Worm (Caenorhabditis elegans) whole organism, L1 larva: ENCODE data around the gene set-22.

Source experiments
- C04F5.9 ChIP-seq: sonication (generic microtip); optimal IDR thresholded peaks from 2 replicates; lab custom pipeline; 2016; ENCODE audit warnings: missing genetic modification characterization, missing compliant biosample characterization
- C34B4.2 ChIP-seq: sonication (generic microtip); optimal IDR thresholded peaks from 2 replicates; lab custom pipeline; 2017; ENCODE audit warnings: mild to moderate bottlenecking, missing genetic modification characterization, missing compliant biosample characterization
- aha-1 ChIP-seq: fragments of 150-350 bp; optimal IDR thresholded peaks from 2 replicates; lab custom pipeline; 2014; ENCODE audit warnings: missing biosample characterization, missing genetic modification characterization
- alr-1 ChIP-seq: fragments of 200-800 bp; sonication (Bioruptor generic); optimal IDR thresholded peaks from 2 replicates; lab custom pipeline; 2018; ENCODE audit warnings: borderline replicate concordance, mild to moderate bottlenecking, missing genetic modification characterization, missing compliant biosample characterization
- aly-2 ChIP-seq: fragments of 150-350 bp; optimal IDR thresholded peaks from 2 replicates; lab custom pipeline; 2014; ENCODE audit warnings: missing biosample characterization, missing genetic modification characterization
- blmp-1 ChIP-seq: fragments of 150-350 bp; optimal IDR thresholded peaks from 2 replicates; lab custom pipeline; 2014; ENCODE audit warnings: missing biosample characterization, missing genetic modification characterization
- ceh-63 ChIP-seq: fragments of 200-800 bp; sonication (Bioruptor generic); optimal IDR thresholded peaks from 2 replicates; lab custom pipeline; 2018; ENCODE audit warnings: mild to moderate bottlenecking, missing genetic modification characterization, missing compliant biosample characterization
- ceh-8 ChIP-seq: fragments of 200-800 bp; sonication (Bioruptor generic); optimal IDR thresholded peaks from 2 replicates; lab custom pipeline; 2018; ENCODE audit warnings: mild to moderate bottlenecking, missing genetic modification characterization, moderate library complexity, missing compliant biosample characterization
- ceh-82 ChIP-seq, 3 experiments: fragments of 150-350 bp in 1 of 3; sonication (generic microtip) in 2 of 3; optimal IDR thresholded peaks; 2 replicates each; lab custom pipeline; 2014 to 2017; ENCODE audit warnings: missing biosample characterization in 3 of 3, missing genetic modification characterization in 3 of 3
- ceh-88 ChIP-seq: fragments of 200-800 bp; sonication (Bioruptor generic); IDR thresholded peaks from 2 replicates; pipeline ENCODE4 v1.3.6; 2022; ENCODE audit warnings: missing genetic modification characterization, missing compliant biosample characterization
- ceh-90 ChIP-seq: sonication (generic microtip); optimal IDR thresholded peaks from 2 replicates; lab custom pipeline; 2016; ENCODE audit warnings: missing genetic modification characterization, missing compliant biosample characterization
- ces-1 ChIP-seq: fragments of 150-350 bp; optimal IDR thresholded peaks from 2 replicates; lab custom pipeline; 2014; ENCODE audit warnings: missing biosample characterization, missing genetic modification reagents, missing genetic modification characterization
- efl-1 ChIP-seq, 4 experiments: fragments of 150-350 bp; optimal IDR thresholded peaks in 3 of 4; peaks in 1 of 4; 1 replicate in 1 of 4; 2 replicates in 3 of 4; lab custom pipeline; 2014; ENCODE audit warnings: missing biosample characterization in 2 of 4, missing genetic modification characterization in 2 of 4, missing genetic modification reagents in 2 of 4
- efl-3 ChIP-seq: fragments of 200-800 bp; sonication (Bioruptor generic); optimal IDR thresholded peaks from 2 replicates; lab custom pipeline; 2018; ENCODE audit warnings: mild to moderate bottlenecking, missing genetic modification characterization, missing compliant biosample characterization
- egl-13 ChIP-seq: sonication (generic microtip); optimal IDR thresholded peaks from 2 replicates; lab custom pipeline; 2016; ENCODE audit warnings: missing genotype, missing genetic modification reagents, missing genetic modification characterization, missing compliant biosample characterization
- egl-27 ChIP-seq, 2 experiments: fragments of 150-350 bp in 1 of 2; sonication (generic microtip); optimal IDR thresholded peaks; 3 replicates each; lab custom pipeline; 2017 to 2018; ENCODE audit warnings: missing biosample characterization in 2 of 2, missing genetic modification characterization in 2 of 2, missing genetic modification reagents in 2 of 2
- ets-5 ChIP-seq: fragments of 200-800 bp; sonication (Bioruptor generic); IDR thresholded peaks from 2 replicates; pipeline ENCODE4 v1.3.6; 2022; ENCODE audit warnings: missing genetic modification characterization, missing compliant biosample characterization
- fos-1 ChIP-seq: fragments of 150-350 bp; optimal IDR thresholded peaks from 2 replicates; lab custom pipeline; 2014; ENCODE audit warnings: missing biosample characterization, missing genetic modification characterization
- hpl-2 ChIP-seq: fragments of 150-350 bp; optimal IDR thresholded peaks from 2 replicates; lab custom pipeline; 2014; ENCODE audit warnings: missing biosample characterization, missing genetic modification reagents, missing genetic modification characterization
- irx-1 ChIP-seq: sonication (generic microtip); optimal IDR thresholded peaks from 2 replicates; lab custom pipeline; 2016; ENCODE audit warnings: missing genetic modification characterization, missing compliant biosample characterization
- jun-1 ChIP-seq: fragments of 150-350 bp; optimal IDR thresholded peaks from 2 replicates; lab custom pipeline; 2014; ENCODE audit warnings: missing biosample characterization, missing genetic modification reagents, missing genetic modification characterization
- lin-14 ChIP-seq: fragments of 200-800 bp; sonication (Bioruptor generic); optimal IDR thresholded peaks from 2 replicates; lab custom pipeline; 2018; ENCODE audit warnings: mild to moderate bottlenecking, missing genetic modification characterization, moderate library complexity, missing compliant biosample characterization
- lin-15B ChIP-seq: fragments of 150-350 bp; sonication (generic microtip); optimal IDR thresholded peaks from 3 replicates; lab custom pipeline; 2014; ENCODE audit warnings: missing biosample characterization, missing genetic modification characterization
- lir-3 ChIP-seq: sonication (generic microtip); optimal IDR thresholded peaks from 2 replicates; lab custom pipeline; 2016; ENCODE audit warnings: mild to moderate bottlenecking, missing genetic modification characterization, moderate library complexity, missing compliant biosample characterization; ENCODE audit not compliant: poor library complexity
- mef-2 ChIP-seq: fragments of 150-350 bp; optimal IDR thresholded peaks from 2 replicates; lab custom pipeline; 2014; ENCODE audit warnings: missing biosample characterization, missing genetic modification characterization
- nhr-11 ChIP-seq: fragments of 150-350 bp; optimal IDR thresholded peaks from 2 replicates; lab custom pipeline; 2014; ENCODE audit warnings: missing biosample characterization, missing genetic modification characterization
- nhr-19 ChIP-seq: fragments of 200-800 bp; sonication (Bioruptor generic); conservative IDR thresholded peaks from 2 replicates; pipeline ENCODE4 v1.3.6; 2022; ENCODE audit warnings: missing genetic modification characterization, missing compliant biosample characterization
- nhr-47 ChIP-seq: sonication (generic microtip); optimal IDR thresholded peaks from 2 replicates; lab custom pipeline; 2016; ENCODE audit warnings: mild to moderate bottlenecking, missing genetic modification characterization, moderate library complexity, missing compliant biosample characterization
- nhr-76 ChIP-seq: sonication (generic microtip); optimal IDR thresholded peaks from 2 replicates; lab custom pipeline; 2017; ENCODE audit warnings: missing biosample characterization, missing genetic modification characterization
- nhr-84 ChIP-seq: sonication (generic microtip); optimal IDR thresholded peaks from 2 replicates; lab custom pipeline; 2017; ENCODE audit warnings: missing biosample characterization, missing genetic modification characterization
- nhr-90 ChIP-seq: sonication (generic microtip); optimal IDR thresholded peaks from 2 replicates; lab custom pipeline; 2016; ENCODE audit warnings: mild to moderate bottlenecking, missing genetic modification characterization, missing compliant biosample characterization; ENCODE audit not compliant: poor library complexity
- pag-3 ChIP-seq: sonication (generic microtip); optimal IDR thresholded peaks from 2 replicates; lab custom pipeline; 2017; ENCODE audit warnings: missing genetic modification characterization, mild to moderate bottlenecking, missing compliant biosample characterization, antibody characterized with exemption, borderline replicate concordance; ENCODE audit not compliant: insufficient read depth
- skn-1 ChIP-seq: fragments of 150-350 bp; optimal IDR thresholded peaks from 2 replicates; lab custom pipeline; 2014; ENCODE audit warnings: missing biosample characterization, missing genetic modification characterization
- snpc-4 ChIP-seq: fragments of 150-350 bp; optimal IDR thresholded peaks from 2 replicates; lab custom pipeline; 2014; ENCODE audit warnings: missing biosample characterization, missing genetic modification characterization
- snu-23 ChIP-seq: sonication (generic microtip); optimal IDR thresholded peaks from 2 replicates; lab custom pipeline; 2016; ENCODE audit warnings: missing genetic modification characterization, missing compliant biosample characterization
- sox-4 ChIP-seq: sonication (generic microtip); optimal IDR thresholded peaks from 2 replicates; lab custom pipeline; 2016; ENCODE audit warnings: missing genetic modification characterization, missing compliant biosample characterization
- sptf-1 ChIP-seq: fragments of 150-350 bp; optimal IDR thresholded peaks from 2 replicates; lab custom pipeline; 2014; ENCODE audit warnings: missing biosample characterization, missing genetic modification characterization
- tlp-1 ChIP-seq: fragments of 150-350 bp; optimal IDR thresholded peaks from 2 replicates; lab custom pipeline; 2014; ENCODE audit warnings: missing biosample characterization, missing genetic modification characterization
- unc-130 ChIP-seq: fragments of 150-350 bp; optimal IDR thresholded peaks from 2 replicates; lab custom pipeline; 2017; ENCODE audit warnings: missing biosample characterization, missing genetic modification characterization, inconsistent platforms
- unc-30 ChIP-seq: sonication (generic microtip); optimal IDR thresholded peaks from 2 replicates; lab custom pipeline; 2017; ENCODE audit warnings: missing biosample characterization, missing genetic modification characterization
- unc-62 ChIP-seq: fragments of 150-350 bp; optimal IDR thresholded peaks from 2 replicates; lab custom pipeline; 2014; ENCODE audit warnings: missing biosample characterization, missing genetic modification reagents, missing genetic modification characterization
- unc-98 ChIP-seq: fragments of 200-800 bp; sonication (Bioruptor generic); IDR thresholded peaks from 2 replicates; pipeline ENCODE4 v1.3.6; 2022; ENCODE audit warnings: missing genetic modification characterization, missing compliant biosample characterization
- xbp-1 ChIP-seq: sonication (generic microtip); optimal IDR thresholded peaks from 2 replicates; lab custom pipeline; 2016; ENCODE audit warnings: missing genetic modification characterization, missing compliant biosample characterization
- zip-4 ChIP-seq: fragments of 200-800 bp; sonication (Bioruptor generic); optimal IDR thresholded peaks from 2 replicates; lab custom pipeline; 2018; ENCODE audit warnings: mild to moderate bottlenecking, missing genetic modification characterization, moderate library complexity, missing compliant biosample characterization
- ztf-4 ChIP-seq: fragments of 150-350 bp; optimal IDR thresholded peaks from 2 replicates; lab custom pipeline; 2014; ENCODE audit warnings: missing biosample characterization, missing genetic modification characterization

Gene set-22

ce11 chrV:10466607-10467092 is 29.9 kb downstream of the set-22 start (continued):
- peak; percentile 98 for TF ChIP-seq snu-23 (GFP tag; lab: Kevin White, UChicago)
- peak; percentile 56 for TF ChIP-seq zip-4 (GFP tag; lab: Kevin White, UChicago)
- TF ChIP-seq efl-3 = no peak
- TF ChIP-seq C04F5.9 (tag; lab: Kevin White, UChicago) = peak; percentile 50
- TF ChIP-seq pag-3 = no peak
- peak; percentile 74 for TF ChIP-seq unc-130
- peak; percentile 86 for TF ChIP-seq xbp-1 (tag; lab: Kevin White, UChicago)
- TF ChIP-seq lin-14 (GFP tag; lab: Kevin White, UChicago) = peak; percentile 100
- peak; percentile 9 for TF ChIP-seq ceh-90 (tag; lab: Kevin White, UChicago)
- TF ChIP-seq nhr-84 (tag; lab: Kevin White, UChicago) = no peak
- TF ChIP-seq ceh-82 (tag; optimal IDR thresholded peaks at IDR 0.05; lab: Kevin White, UChicago) = peak; percentile 93 to 95 (median 94)
- TF ChIP-seq sptf-1 = no peak
- TF ChIP-seq irx-1 = peak; percentile 84
- peak; percentile 92 to 99 for TF ChIP-seq egl-27 (tag; optimal IDR thresholded peaks at IDR 0.05; lab: Kevin White, UChicago)
- peak; percentile 75 for TF ChIP-seq lir-3
- peak; percentile 72; the same call in 1 of the 2 replicates for TF ChIP-seq ceh-88 (GFP tag; lab: Robert Waterston, UW)
- TF ChIP-seq hpl-2 (GFP tag; lab: Kevin White, UChicago) = peak; percentile 44
- TF ChIP-seq alr-1 = no peak
- TF ChIP-seq jun-1 (tag; lab: Kevin White, UChicago) = peak; percentile 92
- peak; percentile 95 for TF ChIP-seq fos-1 (tag; lab: Kevin White, UChicago)
- no peak for TF ChIP-seq tlp-1 (tag; lab: Kevin White, UChicago)
- peak; percentile 47 for TF ChIP-seq nhr-76 (tag; lab: Kevin White, UChicago)
- TF ChIP-seq C34B4.2 (tag; lab: Kevin White, UChicago) = no peak
- peak; percentile 96 for TF ChIP-seq ztf-4
- peak; percentile 93 for TF ChIP-seq nhr-19
- peak; percentile 77 for TF ChIP-seq skn-1 (tag; lab: Kevin White, UChicago)
- peak; percentile 70 for TF ChIP-seq mef-2 (tag; lab: Kevin White, UChicago)
- no peak for TF ChIP-seq ceh-63 (GFP tag; lab: Kevin White, UChicago)
- peak; percentile 80 for TF ChIP-seq sox-4
- TF ChIP-seq nhr-11 (tag; lab: Kevin White, UChicago) = peak; percentile 93
- no peak for TF ChIP-seq unc-30 (tag; lab: Kevin White, UChicago)
- peak; percentile 93 for TF ChIP-seq egl-13 (tag; lab: Kevin White, UChicago)
- TF ChIP-seq snpc-4 (tag; lab: Kevin White, UChicago) = peak; percentile 60
- TF ChIP-seq nhr-47 (tag; lab: Kevin White, UChicago) = peak; percentile 95
- TF ChIP-seq ets-5 (GFP tag; lab: Robert Waterston, UW) = no peak
- TF ChIP-seq lin-15B (tag; lab: Kevin White, UChicago) = peak; percentile 39
- peak; percentile 90 for TF ChIP-seq nhr-90 (tag; lab: Kevin White, UChicago)
- TF ChIP-seq ceh-8 (GFP tag; lab: Kevin White, UChicago) = peak; percentile 77
- peak; percentile 78 for TF ChIP-seq aly-2 (tag; lab: Kevin White, UChicago)
- TF ChIP-seq efl-1 (optimal IDR thresholded peaks at IDR 0.05; lab: Kevin White, UChicago) = peak; percentile 85 to 91
- TF ChIP-seq efl-1 (GFP tag; optimal IDR thresholded peaks at IDR 0.05 in 1 of 2; lab: Kevin White, UChicago) = peak; percentile 55 to 96
- TF ChIP-seq aha-1 (tag; lab: Kevin White, UChicago) = peak; percentile 100
- TF ChIP-seq blmp-1 (tag; lab: Kevin White, UChicago) = peak; percentile 94
- no peak; the same call in 1 of the 2 replicates for TF ChIP-seq unc-98 (GFP tag; lab: Robert Waterston, UW)
- no peak for TF ChIP-seq unc-62 (GFP tag; lab: Kevin White, UChicago)
- TF ChIP-seq ces-1 = peak; percentile 26
